Worm (Caenorhabditis elegans) whole organism, L1 larva: ENCODE results near the gene nspb-1.

Experiments
- C04F5.9 ChIP-seq: sonication (generic microtip); optimal IDR thresholded peaks from 2 replicates; lab custom pipeline; 2016; ENCODE audit warnings: missing genetic modification characterization, missing compliant biosample characterization
- F16B12.6 ChIP-seq: fragments of 150-350 bp; optimal IDR thresholded peaks from 2 replicates; lab custom pipeline; 2014; ENCODE audit warnings: missing biosample characterization, missing genetic modification characterization
- Y116A8C.19 ChIP-seq: sonication (generic microtip); optimal IDR thresholded peaks from 2 replicates; lab custom pipeline; 2016; ENCODE audit warnings: missing compliant biosample characterization, missing genetic modification characterization, borderline replicate concordance
- aly-2 ChIP-seq: fragments of 150-350 bp; optimal IDR thresholded peaks from 2 replicates; lab custom pipeline; 2014; ENCODE audit warnings: missing biosample characterization, missing genetic modification characterization
- blmp-1 ChIP-seq: fragments of 150-350 bp; optimal IDR thresholded peaks from 2 replicates; lab custom pipeline; 2014; ENCODE audit warnings: missing biosample characterization, missing genetic modification characterization
- ceh-63 ChIP-seq: fragments of 200-800 bp; sonication (Bioruptor generic); optimal IDR thresholded peaks from 2 replicates; lab custom pipeline; 2018; ENCODE audit warnings: mild to moderate bottlenecking, missing genetic modification characterization, missing compliant biosample characterization
- ceh-88 ChIP-seq: fragments of 200-800 bp; sonication (Bioruptor generic); IDR thresholded peaks from 2 replicates; pipeline ENCODE4 v1.3.6; 2022; ENCODE audit warnings: missing genetic modification characterization, missing compliant biosample characterization
- ceh-90 ChIP-seq: sonication (generic microtip); optimal IDR thresholded peaks from 2 replicates; lab custom pipeline; 2016; ENCODE audit warnings: missing genetic modification characterization, missing compliant biosample characterization
- dpl-1 ChIP-seq, 3 experiments: fragments of 150-350 bp in 2 of 3; sonication (generic microtip) in 1 of 3; optimal IDR thresholded peaks; 2 replicates each; lab custom pipeline; 2014 to 2017; ENCODE audit warnings: missing biosample characterization in 3 of 3, missing genetic modification characterization in 3 of 3, missing genetic modification reagents in 3 of 3
- dsc-1 ChIP-seq: sonication (generic microtip); optimal IDR thresholded peaks from 2 replicates; lab custom pipeline; 2016; ENCODE audit warnings: mild to moderate bottlenecking, missing genetic modification characterization, missing compliant biosample characterization
- efl-1 ChIP-seq, 4 experiments: fragments of 150-350 bp; optimal IDR thresholded peaks in 3 of 4; peaks in 1 of 4; 1 replicate in 1 of 4; 2 replicates in 3 of 4; lab custom pipeline; 2014; ENCODE audit warnings: missing biosample characterization in 2 of 4, missing genetic modification characterization in 2 of 4, missing genetic modification reagents in 2 of 4
- egl-27 ChIP-seq, 2 experiments: fragments of 150-350 bp in 1 of 2; sonication (generic microtip); optimal IDR thresholded peaks; 3 replicates each; lab custom pipeline; 2017 to 2018; ENCODE audit warnings: missing biosample characterization in 2 of 2, missing genetic modification characterization in 2 of 2, missing genetic modification reagents in 2 of 2
- elt-2 ChIP-seq: sonication (generic microtip); optimal IDR thresholded peaks from 2 replicates; lab custom pipeline; 2016; ENCODE audit warnings: missing genetic modification characterization, mild to moderate bottlenecking, inconsistent platforms, missing compliant biosample characterization, missing genetic modification reagents
- elt-3 ChIP-seq, 6 experiments: fragments of 150-350 bp in 1 of 6; sonication (generic microtip); optimal IDR thresholded peaks; 2 replicates each; lab custom pipeline; 2017 to 2018; ENCODE audit warnings: missing biosample characterization in 6 of 6, missing genetic modification characterization in 6 of 6, inconsistent platforms in 1 of 6
- fkh-10 ChIP-seq: sonication (generic microtip); optimal IDR thresholded peaks from 2 replicates; lab custom pipeline; 2017; ENCODE audit warnings: missing biosample characterization, missing genetic modification reagents, missing genetic modification characterization
- fkh-4 ChIP-seq: sonication (generic microtip); optimal IDR thresholded peaks from 2 replicates; lab custom pipeline; 2016; ENCODE audit warnings: missing compliant biosample characterization, missing genetic modification characterization, borderline replicate concordance
- fos-1 ChIP-seq: fragments of 150-350 bp; optimal IDR thresholded peaks from 2 replicates; lab custom pipeline; 2014; ENCODE audit warnings: missing biosample characterization, missing genetic modification characterization
- hlh-4 ChIP-seq: sonication (generic microtip); optimal IDR thresholded peaks from 2 replicates; lab custom pipeline; 2016; ENCODE audit warnings: mild to moderate bottlenecking, missing genetic modification characterization, missing compliant biosample characterization
- irx-1 ChIP-seq: sonication (generic microtip); optimal IDR thresholded peaks from 2 replicates; lab custom pipeline; 2016; ENCODE audit warnings: missing genetic modification characterization, missing compliant biosample characterization
- isw-1 ChIP-seq: fragments of 200-800 bp; sonication (Bioruptor generic); IDR thresholded peaks from 2 replicates; pipeline ENCODE4 v1.3.6; 2022; ENCODE audit warnings: missing genetic modification characterization, missing compliant biosample characterization
- lin-13 ChIP-seq: fragments of 150-350 bp; optimal IDR thresholded peaks from 2 replicates; lab custom pipeline; 2014; ENCODE audit warnings: missing biosample characterization, missing genetic modification reagents, missing genetic modification characterization
- lin-14 ChIP-seq: fragments of 200-800 bp; sonication (Bioruptor generic); optimal IDR thresholded peaks from 2 replicates; lab custom pipeline; 2018; ENCODE audit warnings: mild to moderate bottlenecking, missing genetic modification characterization, moderate library complexity, missing compliant biosample characterization
- lin-15B ChIP-seq: fragments of 150-350 bp; sonication (generic microtip); optimal IDR thresholded peaks from 3 replicates; lab custom pipeline; 2014; ENCODE audit warnings: missing biosample characterization, missing genetic modification characterization
- lin-35 ChIP-seq, 2 experiments: fragments of 150-350 bp; optimal IDR thresholded peaks; 2 replicates each; lab custom pipeline; 2014; ENCODE audit warnings: missing biosample characterization in 2 of 2, missing genetic modification characterization in 2 of 2, missing genetic modification reagents in 2 of 2
- lsy-2 ChIP-seq, 2 experiments: fragments of 150-350 bp; optimal IDR thresholded peaks; 2 replicates each; lab custom pipeline; 2014; ENCODE audit warnings: missing biosample characterization in 2 of 2, missing genetic modification characterization in 2 of 2
- mab-9 ChIP-seq: fragments of 200-800 bp; sonication (Bioruptor generic); IDR thresholded peaks from 2 replicates; pipeline ENCODE4 v1.3.6; 2022; ENCODE audit warnings: missing genetic modification reagents, missing genetic modification characterization, missing compliant biosample characterization
- mef-2 ChIP-seq: fragments of 150-350 bp; optimal IDR thresholded peaks from 2 replicates; lab custom pipeline; 2014; ENCODE audit warnings: missing biosample characterization, missing genetic modification characterization
- nhr-11 ChIP-seq: fragments of 150-350 bp; optimal IDR thresholded peaks from 2 replicates; lab custom pipeline; 2014; ENCODE audit warnings: missing biosample characterization, missing genetic modification characterization
- nhr-12 ChIP-seq: sonication (generic microtip); optimal IDR thresholded peaks from 2 replicates; lab custom pipeline; 2017; ENCODE audit warnings: missing biosample characterization, missing genetic modification characterization
- nhr-20 ChIP-seq: sonication (generic microtip); optimal IDR thresholded peaks from 2 replicates; lab custom pipeline; 2016; ENCODE audit warnings: mild to moderate bottlenecking, missing genetic modification characterization, missing compliant biosample characterization
- nhr-47 ChIP-seq: sonication (generic microtip); optimal IDR thresholded peaks from 2 replicates; lab custom pipeline; 2016; ENCODE audit warnings: mild to moderate bottlenecking, missing genetic modification characterization, moderate library complexity, missing compliant biosample characterization
- nhr-71 ChIP-seq: sonication (generic microtip); optimal IDR thresholded peaks from 2 replicates; lab custom pipeline; 2016; ENCODE audit warnings: mild to moderate bottlenecking, missing genetic modification characterization, moderate library complexity, missing compliant biosample characterization
- nhr-76 ChIP-seq: sonication (generic microtip); optimal IDR thresholded peaks from 2 replicates; lab custom pipeline; 2017; ENCODE audit warnings: missing biosample characterization, missing genetic modification characterization
- nhr-77 ChIP-seq: fragments of 150-350 bp; optimal IDR thresholded peaks from 2 replicates; lab custom pipeline; 2014; ENCODE audit warnings: missing biosample characterization, missing genetic modification characterization
- nhr-90 ChIP-seq: sonication (generic microtip); optimal IDR thresholded peaks from 2 replicates; lab custom pipeline; 2016; ENCODE audit warnings: mild to moderate bottlenecking, missing genetic modification characterization, missing compliant biosample characterization; ENCODE audit not compliant: poor library complexity
- pag-3 ChIP-seq: sonication (generic microtip); optimal IDR thresholded peaks from 2 replicates; lab custom pipeline; 2017; ENCODE audit warnings: missing genetic modification characterization, mild to moderate bottlenecking, missing compliant biosample characterization, antibody characterized with exemption, borderline replicate concordance; ENCODE audit not compliant: insufficient read depth
- pax-3 ChIP-seq: fragments of 200-800 bp; sonication (Bioruptor generic); optimal IDR thresholded peaks from 2 replicates; lab custom pipeline; 2018; ENCODE audit warnings: mild to moderate bottlenecking, missing genetic modification characterization, moderate library complexity, missing compliant biosample characterization
- rnt-1 ChIP-seq: sonication (generic microtip); optimal IDR thresholded peaks from 2 replicates; lab custom pipeline; 2016; ENCODE audit warnings: mild to moderate bottlenecking, missing genetic modification characterization, moderate library complexity, missing compliant biosample characterization
- snpc-4 ChIP-seq: fragments of 150-350 bp; optimal IDR thresholded peaks from 2 replicates; lab custom pipeline; 2014; ENCODE audit warnings: missing biosample characterization, missing genetic modification characterization
- snu-23 ChIP-seq: sonication (generic microtip); optimal IDR thresholded peaks from 2 replicates; lab custom pipeline; 2016; ENCODE audit warnings: missing genetic modification characterization, missing compliant biosample characterization
- sptf-1 ChIP-seq: fragments of 150-350 bp; optimal IDR thresholded peaks from 2 replicates; lab custom pipeline; 2014; ENCODE audit warnings: missing biosample characterization, missing genetic modification characterization
- swsn-7 ChIP-seq: sonication (generic microtip); optimal IDR thresholded peaks from 2 replicates; lab custom pipeline; 2016; ENCODE audit warnings: missing genetic modification characterization, missing compliant biosample characterization
- tbx-2 ChIP-seq: sonication (generic microtip); optimal IDR thresholded peaks from 2 replicates; lab custom pipeline; 2016; ENCODE audit warnings: missing genetic modification characterization, missing compliant biosample characterization
- tlp-1 ChIP-seq: fragments of 150-350 bp; optimal IDR thresholded peaks from 2 replicates; lab custom pipeline; 2014; ENCODE audit warnings: missing biosample characterization, missing genetic modification characterization
- unc-130 ChIP-seq: fragments of 150-350 bp; optimal IDR thresholded peaks from 2 replicates; lab custom pipeline; 2017; ENCODE audit warnings: missing biosample characterization, missing genetic modification characterization, inconsistent platforms
- xbp-1 ChIP-seq: sonication (generic microtip); optimal IDR thresholded peaks from 2 replicates; lab custom pipeline; 2016; ENCODE audit warnings: missing genetic modification characterization, missing compliant biosample characterization
- ztf-11 ChIP-seq, 2 experiments: sonication (generic microtip); optimal IDR thresholded peaks; 2 replicates each; lab custom pipeline; 2016 to 2017; ENCODE audit warnings: missing genetic modification characterization in 2 of 2, missing biosample characterization in 1 of 2, missing compliant biosample characterization in 1 of 2

nspb-1 gene

ce11 chrIV:6581658-6582057 is 9.3 kb downstream of the nspb-1 start:
- TF ChIP-seq nhr-20 (no peak), fkh-10 (GFP tag; lab: Kevin White, UChicago) (no peak), lin-15B (tag; lab: Kevin White, UChicago) (no peak), rnt-1 (no peak), elt-3 (tag; optimal IDR thresholded peaks at IDR 0.05; lab: Kevin White, UChicago) (no peak), unc-130 (no peak), pax-3 (tag; lab: Kevin White, UChicago) (no peak), tlp-1 (tag; lab: Kevin White, UChicago) (no peak), irx-1 (tag; lab: Kevin White, UChicago) (no peak), mef-2 (no peak), F16B12.6 (tag; lab: Kevin White, UChicago) (no peak), snu-23 (no peak), xbp-1 (tag; lab: Kevin White, UChicago) (no peak), ceh-88 (GFP tag; lab: Robert Waterston, UW) (no peak), dsc-1 (tag; lab: Kevin White, UChicago) (no peak), nhr-12 (tag; lab: Kevin White, UChicago) (no peak)

ce11 chrIV:6577914-6578313 is 13.0 kb downstream of the nspb-1 start, which contains the start of gene C43G2.3:
TSS of gene C43G2.3 (plus strand) at chrIV:6578214.
- TF ChIP-seq nhr-71 (tag; lab: Kevin White, UChicago) (no peak), hlh-4 (tag; lab: Kevin White, UChicago) (no peak), rnt-1 (no peak), egl-27 (tag; optimal IDR thresholded peaks at IDR 0.05; lab: Kevin White, UChicago) (no peak), mab-9 (GFP tag; lab: Robert Waterston, UW) (no peak), fos-1 (tag; lab: Kevin White, UChicago) (no peak), ceh-63 (GFP tag; lab: Kevin White, UChicago) (no peak), nhr-11 (tag; lab: Kevin White, UChicago) (no peak), lin-14 (GFP tag; lab: Kevin White, UChicago) (no peak), ztf-11 (tag; optimal IDR thresholded peaks at IDR 0.05; lab: Kevin White, UChicago) (no peak), Y116A8C.19 (tag; lab: Kevin White, UChicago) (no peak), nhr-90 (tag; lab: Kevin White, UChicago) (no peak), fkh-10 (GFP tag; lab: Kevin White, UChicago) (no peak), lin-35 (GFP tag; optimal IDR thresholded peaks at IDR 0.05; lab: Kevin White, UChicago) (no peak), F16B12.6 (tag; lab: Kevin White, UChicago) (no peak), nhr-47 (tag; lab: Kevin White, UChicago) (no peak), aly-2 (tag; lab: Kevin White, UChicago) (no peak), pag-3 (no peak)
- TF ChIP-seq, all 84 proteins: peak for 0

- TF ChIP-seq efl-1 (optimal IDR thresholded peaks at IDR 0.05; lab: Kevin White, UChicago) = peak; percentile 61 to 67
- TF ChIP-seq efl-1 (GFP tag; optimal IDR thresholded peaks at IDR 0.05 in 1 of 2; lab: Kevin White, UChicago) = peak; percentile 0 to 87
- TF ChIP-seq pax-3 (tag; lab: Kevin White, UChicago) = no peak
- TF ChIP-seq snpc-4 (tag; lab: Kevin White, UChicago) = no peak
- peak; percentile 46 for TF ChIP-seq xbp-1 (tag; lab: Kevin White, UChicago)
- TF ChIP-seq elt-3 (tag; optimal IDR thresholded peaks at IDR 0.05; lab: Kevin White, UChicago) = peak in 2 of 6 experiments; percentile 18 to 28
- TF ChIP-seq elt-2 (tag; lab: Kevin White, UChicago) = no peak
- no peak for TF ChIP-seq isw-1
- peak; percentile 3 for TF ChIP-seq dsc-1 (tag; lab: Kevin White, UChicago)
- TF ChIP-seq lin-35 (GFP tag; optimal IDR thresholded peaks at IDR 0.05; lab: Kevin White, UChicago) = peak; percentile 46 to 65
- no peak for TF ChIP-seq pag-3
- TF ChIP-seq swsn-7 (tag; lab: Kevin White, UChicago) = peak; percentile 53
- peak; percentile 51 to 63 for TF ChIP-seq lsy-2 (tag; optimal IDR thresholded peaks at IDR 0.05; lab: Kevin White, UChicago)
- TF ChIP-seq dpl-1 (GFP tag; optimal IDR thresholded peaks at IDR 0.05; lab: Kevin White, UChicago) = peak; percentile 36 to 48 (median 45)
- TF ChIP-seq nhr-90 (tag; lab: Kevin White, UChicago) = peak; percentile 65
- TF ChIP-seq fkh-10 (GFP tag; lab: Kevin White, UChicago) = no peak
- TF ChIP-seq nhr-77 = peak; percentile 8
- no peak for TF ChIP-seq ceh-88 (GFP tag; lab: Robert Waterston, UW)
- TF ChIP-seq tbx-2 (tag; lab: Kevin White, UChicago) = peak; percentile 22
- TF ChIP-seq ceh-90 (tag; lab: Kevin White, UChicago) = no peak
- no peak for TF ChIP-seq C04F5.9 (tag; lab: Kevin White, UChicago)
- peak; percentile 59 for TF ChIP-seq rnt-1
- no peak for TF ChIP-seq nhr-76 (tag; lab: Kevin White, UChicago)
- TF ChIP-seq fkh-4 (tag; lab: Kevin White, UChicago) = no peak
- peak; percentile 55 for TF ChIP-seq blmp-1
- peak; percentile 35 for TF ChIP-seq lin-13 (GFP tag; lab: Kevin White, UChicago)
- TF ChIP-seq nhr-71 (tag; lab: Kevin White, UChicago) = peak; percentile 77
- no peak for TF ChIP-seq sptf-1 (tag; lab: Kevin White, UChicago)
These were observed 14.2 kb downstream of the nspb-1 start for ce11 chrIV:6576728-6577101.
